Fruit fly (Drosophila melanogaster): ENCODE data around the gene ru.

The ru gene

dm6 chr3L:1352065-1352464, 18.4 kb upstream of the ru start (continued):
- TF ChIP-seq CG10267 (tag; optimal IDR thresholded peaks at IDR 0.05) (peak; percentile 57), danr (GFP tag; IDR thresholded peaks at IDR 0.05) (no peak), E2f2 (GFP tag; IDR thresholded peaks at IDR 0.05) (peak; percentile 16; the same call in 1 of the 2 replicates), ap (GFP tag; IDR thresholded peaks at IDR 0.05) (no peak), Vsx1 (GFP tag; optimal IDR thresholded peaks at IDR 0.05) (peak; percentile 48), amos (GFP tag; IDR thresholded peaks at IDR 0.05; ENCODE audit: partially characterized antibody) (peak; percentile 89), ato (GFP tag; IDR thresholded peaks at IDR 0.05; ENCODE audit: partially characterized antibody) (peak; percentile 67; the same call in 1 of the 2 replicates), Pdp1 (GFP tag; optimal IDR thresholded peaks at IDR 0.05) (peak; percentile 12 to 43), HmgD (GFP tag; optimal IDR thresholded peaks at IDR 0.05) (peak; percentile 26), crol (GFP tag; IDR thresholded peaks at IDR 0.05) (no peak), nerfin-1 (tag; optimal IDR thresholded peaks at IDR 0.05) (peak; percentile 73), CG2678 (tag; optimal IDR thresholded peaks at IDR 0.05) (peak; percentile 21), bowl (GFP tag; IDR thresholded peaks at IDR 0.05) (no peak), cas (GFP tag; IDR thresholded peaks at IDR 0.05) (no peak), klu (GFP tag; IDR thresholded peaks at IDR 0.05) (no peak), CG14014 (GFP tag; IDR thresholded peaks at IDR 0.05) (no peak), CG15011 (GFP tag; optimal IDR thresholded peaks at IDR 0.05) (no peak), CG10979 (tag; optimal IDR thresholded peaks at IDR 0.05) (peak; percentile 35), CG3995 (GFP tag; optimal IDR thresholded peaks at IDR 0.05) (peak; percentile 84), CG34224 (GFP tag; IDR thresholded peaks at IDR 0.05; ENCODE audit: partially characterized antibody) (peak; percentile 92), Dip2 (GFP tag; IDR thresholded peaks at IDR 0.05) (peak; percentile 94), H2.0 (GFP tag; IDR thresholded peaks at IDR 0.05) (no peak), zfh1 (GFP tag; IDR thresholded peaks at IDR 0.05) (no peak), CG3065 (GFP tag; optimal IDR thresholded peaks at IDR 0.05) (no peak), dmrt99B (tag; optimal IDR thresholded peaks at IDR 0.05) (peak; percentile 45), CG16863 (GFP tag; optimal IDR thresholded peaks at IDR 0.05) (peak; percentile 15), ab (GFP tag; optimal IDR thresholded peaks at IDR 0.05) (no peak), lov (optimal IDR thresholded peaks at IDR 0.05) (no peak), lov (GFP tag; IDR thresholded peaks at IDR 0.05) (no peak), Hmr (GFP tag; optimal IDR thresholded peaks at IDR 0.05) (peak; percentile 34), CG7357 (GFP tag; IDR thresholded peaks at IDR 0.05) (no peak), hth (optimal IDR thresholded peaks at IDR 0.05) (no peak), Spps (tag; optimal IDR thresholded peaks at IDR 0.05) (peak; percentile 31), Lhr (GFP tag; optimal IDR thresholded peaks at IDR 0.05) (peak; percentile 71), tll (GFP tag; optimal IDR thresholded peaks at IDR 0.05) (peak in 1 of 2 experiments; percentile 11), lab (GFP tag; optimal IDR thresholded peaks at IDR 0.05) (peak; percentile 55), wdn (GFP tag; IDR thresholded peaks at IDR 0.05) (no peak), CG31388 (GFP tag; optimal IDR thresholded peaks at IDR 0.05) (no peak), nmo (GFP tag; optimal IDR thresholded peaks at IDR 0.05) (peak; percentile 38), CG3281 (GFP tag; optimal IDR thresholded peaks at IDR 0.05) (peak; percentile 22), CG1602 (GFP tag; optimal IDR thresholded peaks at IDR 0.05) (no peak), Tbp (GFP tag; optimal IDR thresholded peaks at IDR 0.05) (no peak), gsb-n (tag; optimal IDR thresholded peaks at IDR 0.05) (peak; percentile 19), D (optimal IDR thresholded peaks at IDR 0.05) (no peak), D (GFP tag; optimal IDR thresholded peaks at IDR 0.05) (no peak), CG11723 (GFP tag; optimal IDR thresholded peaks at IDR 0.05) (no peak), sisA (GFP tag; IDR thresholded peaks at IDR 0.05) (no peak), CG17328 (GFP tag; IDR thresholded peaks at IDR 0.05) (peak; percentile 21; the same call in 1 of the 2 replicates), CG10462 (GFP tag; optimal IDR thresholded peaks at IDR 0.05) (peak; percentile 81), Scr (GFP tag; IDR thresholded peaks at IDR 0.05; ENCODE audit: partially characterized antibody) (peak; percentile 91), odd (GFP tag; optimal IDR thresholded peaks at IDR 0.05) (peak; percentile 77), CG1603 (tag; optimal IDR thresholded peaks at IDR 0.05) (peak; percentile 50)

Data from whole organism, embryonic.